Fruit fly (Drosophila melanogaster) whole organism, embryonic: ENCODE data around the gene CG16813.

Experiments
- Adf1 ChIP-seq: fragments of 200-800 bp; sonication (Bioruptor generic); IDR thresholded peaks from 2 replicates; pipeline ENCODE4 v1.3.6; 2022; ENCODE audit warnings: missing biosample characterization, missing genetic modification characterization
- CG10209 ChIP-seq: fragments of 200-800 bp; sonication (Bioruptor generic); optimal IDR thresholded peaks from 3 replicates; lab custom pipeline; 2017; ENCODE audit warnings: missing biosample characterization, mild to moderate bottlenecking, missing genetic modification characterization, missing genetic modification reagents
- CG10543 ChIP-seq: fragments of 200-800 bp; sonication (Bioruptor generic); optimal IDR thresholded peaks from 3 replicates; lab custom pipeline; 2017; ENCODE audit warnings: missing biosample characterization, mild to moderate bottlenecking, missing genetic modification characterization, moderate library complexity
- CG10654 ChIP-seq: fragments of 200-800 bp; sonication (Bioruptor generic); optimal IDR thresholded peaks from 2 replicates; lab custom pipeline; 2016; ENCODE audit warnings: missing biosample characterization, missing genetic modification characterization
- CG11247 ChIP-seq: fragments of 200-800 bp; sonication (Bioruptor generic); IDR thresholded peaks from 2 replicates; pipeline ENCODE4 v1.3.6; 2022; ENCODE audit warnings: missing biosample characterization, missing genetic modification characterization
- CG11695 ChIP-seq: fragments of 200-800 bp; sonication (Bioruptor generic); IDR thresholded peaks from 3 replicates; pipeline ENCODE4 v1.3.6; 2022; ENCODE audit warnings: missing biosample characterization, missing genetic modification characterization
- CG13287 ChIP-seq: fragments of 200-800 bp; sonication (Bioruptor generic); IDR thresholded peaks from 2 replicates; pipeline ENCODE4 v1.3.6; 2022; ENCODE audit warnings: missing biosample characterization, missing genetic modification characterization; ENCODE audit not compliant: partially characterized antibody
- CG13424 ChIP-seq: fragments of 200-800 bp; sonication (Bioruptor generic); optimal IDR thresholded peaks from 2 replicates; lab custom pipeline; 2019; ENCODE audit warnings: missing biosample characterization, mild to moderate bottlenecking, missing genetic modification characterization, moderate library complexity
- CG13775 ChIP-seq: fragments of 200-800 bp; sonication (Bioruptor generic); optimal IDR thresholded peaks from 3 replicates; lab custom pipeline; 2017; ENCODE audit warnings: missing biosample characterization, mild to moderate bottlenecking, missing genetic modification characterization
- CG14860 ChIP-seq: fragments of 200-800 bp; sonication (Bioruptor generic); IDR thresholded peaks from 3 replicates; pipeline ENCODE4 v1.3.6; 2022; ENCODE audit warnings: missing biosample characterization, missing genetic modification characterization; ENCODE audit not compliant: partially characterized antibody
- CG16813 ChIP-seq: fragments of 200-800 bp; sonication (Bioruptor generic); IDR thresholded peaks from 3 replicates; pipeline ENCODE4 v1.3.6; 2022; ENCODE audit warnings: missing biosample characterization, missing genetic modification characterization; ENCODE audit not compliant: partially characterized antibody
- CG17361 ChIP-seq: fragments of 200-800 bp; sonication (Bioruptor generic); IDR thresholded peaks from 3 replicates; pipeline ENCODE4 v1.3.6; 2022; ENCODE audit warnings: missing biosample characterization, missing genetic modification characterization
- CG17385 ChIP-seq: fragments of 200-800 bp; sonication (Bioruptor generic); optimal IDR thresholded peaks from 3 replicates; lab custom pipeline; 2018; ENCODE audit warnings: missing biosample characterization, mild to moderate bottlenecking, missing genetic modification characterization
- CG31365 ChIP-seq: fragments of 200-800 bp; sonication (Bioruptor generic); optimal IDR thresholded peaks from 2 replicates; lab custom pipeline; 2018; ENCODE audit warnings: missing biosample characterization, mild to moderate bottlenecking, missing genetic modification characterization
- CG6791 ChIP-seq: fragments of 200-800 bp; sonication (Bioruptor generic); IDR thresholded peaks from 3 replicates; pipeline ENCODE4 v1.3.6; 2022; ENCODE audit warnings: missing biosample characterization, missing genetic modification characterization; ENCODE audit not compliant: partially characterized antibody
- CG8290 ChIP-seq, 3 experiments: fragments of 200-800 bp; sonication (Bioruptor generic); optimal IDR thresholded peaks; 2 replicates each; lab custom pipeline; 2016 to 2019; ENCODE audit warnings: missing biosample characterization in 3 of 3, missing genetic modification characterization in 3 of 3, mild to moderate bottlenecking in 2 of 3, moderate library complexity in 1 of 3
- CG8765 ChIP-seq: fragments of 200-800 bp; sonication (Bioruptor generic); IDR thresholded peaks from 2 replicates; pipeline ENCODE4 v1.3.6; 2022; ENCODE audit warnings: missing biosample characterization, missing genetic modification characterization
- CG9817 ChIP-seq: fragments of 200-800 bp; sonication (Bioruptor generic); optimal IDR thresholded peaks from 2 replicates; lab custom pipeline; 2018; ENCODE audit warnings: missing biosample characterization, mild to moderate bottlenecking, missing genetic modification characterization, moderate library complexity
- CkIIα-i1 ChIP-seq: fragments of 200-800 bp; sonication (Bioruptor generic); IDR thresholded peaks from 2 replicates; pipeline ENCODE4 v1.3.6; 2022; ENCODE audit warnings: missing biosample characterization, missing genetic modification characterization
- D19B ChIP-seq: fragments of 200-800 bp; sonication (Bioruptor generic); optimal IDR thresholded peaks from 2 replicates; lab custom pipeline; 2017; ENCODE audit warnings: missing biosample characterization, mild to moderate bottlenecking, missing genetic modification characterization
- Dbx ChIP-seq: fragments of 200-800 bp; sonication (Bioruptor generic); IDR thresholded peaks from 3 replicates; pipeline ENCODE4 v1.3.6; 2022; ENCODE audit warnings: missing biosample characterization, missing genetic modification characterization
- Dll ChIP-seq: fragments of 200-800 bp; sonication (Bioruptor generic); IDR thresholded peaks from 4 replicates; pipeline ENCODE4 v1.3.6; 2022; ENCODE audit warnings: missing biosample characterization, missing genetic modification characterization; ENCODE audit not compliant: partially characterized antibody
- H2.0 ChIP-seq: fragments of 200-800 bp; sonication (Bioruptor generic); IDR thresholded peaks from 2 replicates; pipeline ENCODE4 v1.3.6; 2022; ENCODE audit warnings: missing biosample characterization, missing genetic modification characterization
- Med ChIP-seq: fragments of 200-800 bp; sonication (Bioruptor generic); peaks from one replicate; lab custom pipeline; 2016; ENCODE audit warnings: missing biosample characterization, missing genetic modification characterization, mild to moderate bottlenecking, inconsistent platforms, moderate library complexity
- NfI ChIP-seq: fragments of 200-800 bp; sonication (Bioruptor generic); optimal IDR thresholded peaks from 3 replicates; lab custom pipeline; 2018; ENCODE audit warnings: missing biosample characterization, mild to moderate bottlenecking, missing genetic modification characterization, moderate library complexity
- Sry-δ ChIP-seq: fragments of 200-800 bp; sonication (Bioruptor generic); optimal IDR thresholded peaks from 2 replicates; lab custom pipeline; 2016; ENCODE audit warnings: missing biosample characterization, missing genetic modification characterization
- Trl ChIP-seq, 3 experiments: fragments of >200 bp in 2 of 3; fragments of 200-800 bp in 1 of 3; sonication (Bioruptor generic) in 1 of 3; optimal IDR thresholded peaks; 2 replicates in 1 of 3; 3 replicates in 2 of 3; lab custom pipeline; 2016 to 2017; ENCODE audit warnings: missing biosample characterization in 1 of 3, missing genetic modification characterization in 1 of 3
- az2 ChIP-seq: fragments of 200-800 bp; sonication (Bioruptor generic); optimal IDR thresholded peaks from 3 replicates; lab custom pipeline; 2016; ENCODE audit warnings: missing biosample characterization, missing genetic modification characterization
- br ChIP-seq: fragments of >200 bp; optimal IDR thresholded peaks from 2 replicates; lab custom pipeline; 2017
- cg ChIP-seq: fragments of 200-800 bp; sonication (Bioruptor generic); optimal IDR thresholded peaks from 3 replicates; lab custom pipeline; 2019; ENCODE audit warnings: missing biosample characterization, mild to moderate bottlenecking, missing genetic modification characterization, moderate library complexity
- chif ChIP-seq, 2 experiments: fragments of 200-800 bp; sonication (Bioruptor generic); optimal IDR thresholded peaks; 3 replicates each; lab custom pipeline; 2016; ENCODE audit warnings: missing biosample characterization in 2 of 2, missing genetic modification characterization in 2 of 2
- chinmo ChIP-seq: fragments of 200-800 bp; sonication (Bioruptor generic); IDR thresholded peaks from 4 replicates; pipeline ENCODE4 v1.3.6; 2022; ENCODE audit warnings: missing biosample characterization, missing genetic modification characterization; ENCODE audit not compliant: partially characterized antibody
- dysf ChIP-seq: fragments of 200-800 bp; sonication (Bioruptor generic); IDR thresholded peaks from 3 replicates; pipeline ENCODE4 v1.3.6; 2022; ENCODE audit warnings: missing biosample characterization, missing genetic modification characterization
- en ChIP-seq: fragments of 200-800 bp; sonication (Bioruptor generic); optimal IDR thresholded peaks from 2 replicates; lab custom pipeline; 2016; ENCODE audit warnings: missing biosample characterization, missing genetic modification characterization
- fd96Cb ChIP-seq: fragments of 200-800 bp; sonication (Bioruptor generic); optimal IDR thresholded peaks from 2 replicates; lab custom pipeline; 2018; ENCODE audit warnings: missing biosample characterization, mild to moderate bottlenecking, missing genetic modification characterization, moderate library complexity
- fru ChIP-seq: fragments of >200 bp; optimal IDR thresholded peaks from 2 replicates; lab custom pipeline; 2017
- ham ChIP-seq: fragments of 200-800 bp; sonication (Bioruptor generic); IDR thresholded peaks from 2 replicates; pipeline ENCODE4 v1.3.6; 2022; ENCODE audit warnings: missing biosample characterization, missing genetic modification characterization
- jing ChIP-seq: fragments of 200-800 bp; sonication (Bioruptor generic); optimal IDR thresholded peaks from 2 replicates; lab custom pipeline; 2018; ENCODE audit warnings: missing biosample characterization, mild to moderate bottlenecking, missing genetic modification characterization
- oc ChIP-seq: fragments of 200-800 bp; sonication (Bioruptor generic); optimal IDR thresholded peaks from 2 replicates; lab custom pipeline; 2018; ENCODE audit warnings: missing biosample characterization, mild to moderate bottlenecking, missing genetic modification characterization, moderate library complexity
- scrt ChIP-seq: fragments of 200-800 bp; sonication (Bioruptor generic); optimal IDR thresholded peaks from 2 replicates; lab custom pipeline; 2018; ENCODE audit warnings: missing biosample characterization, mild to moderate bottlenecking, missing genetic modification characterization, moderate library complexity
- sd ChIP-seq: fragments of 200-800 bp; sonication (Bioruptor generic); optimal IDR thresholded peaks from 3 replicates; lab custom pipeline; 2018; ENCODE audit warnings: missing biosample characterization, mild to moderate bottlenecking, missing genetic modification characterization, moderate library complexity
- sens ChIP-seq: fragments of 200-800 bp; sonication (Bioruptor generic); peaks from one replicate; lab custom pipeline; 2016; ENCODE audit warnings: missing biosample characterization, missing genetic modification characterization
- seq ChIP-seq: fragments of 200-800 bp; sonication (Bioruptor generic); IDR thresholded peaks from 2 replicates; pipeline ENCODE4 v1.3.6; 2022; ENCODE audit warnings: missing biosample characterization, missing genetic modification characterization
- slbo ChIP-seq: fragments of 200-800 bp; sonication (Bioruptor generic); IDR thresholded peaks from 2 replicates; pipeline ENCODE4 v1.3.6; 2022; ENCODE audit warnings: missing biosample characterization, missing genetic modification characterization
- tin ChIP-seq: fragments of 200-800 bp; sonication (Bioruptor generic); optimal IDR thresholded peaks from 3 replicates; lab custom pipeline; 2016; ENCODE audit warnings: missing biosample characterization, missing genetic modification characterization
- toy ChIP-seq: fragments of 200-800 bp; sonication (Bioruptor generic); IDR thresholded peaks from 2 replicates; pipeline ENCODE4 v1.3.6; 2022; ENCODE audit warnings: missing biosample characterization, missing genetic modification characterization
- z ChIP-seq: fragments of 200-800 bp; sonication (Bioruptor generic); IDR thresholded peaks from 3 replicates; pipeline ENCODE4 v1.3.6; 2022; ENCODE audit warnings: missing biosample characterization, missing genetic modification characterization
- zf30C ChIP-seq: fragments of 200-800 bp; sonication (Bioruptor generic); optimal IDR thresholded peaks from 3 replicates; lab custom pipeline; 2018; ENCODE audit warnings: missing biosample characterization, mild to moderate bottlenecking, missing genetic modification characterization

Gene CG16813

dm6 chr2L:13258702-13259101 lies 31.4 kb downstream of the CG16813 start (continued):
- no peak for TF ChIP-seq CG17385 (GFP tag; lab: Kevin White, UChicago)
- no peak for TF ChIP-seq Adf1
- TF ChIP-seq seq (GFP tag; lab: Robert Waterston, UW), result 0 out of 2 replicates have a peak, but pooled peaks have one; percentile 19
- no peak for TF ChIP-seq CG6791 (GFP tag; lab: Robert Waterston, UW)
- no peak for TF ChIP-seq en (GFP tag; lab: Kevin White, UChicago)
- TF ChIP-seq CG17361 (GFP tag; lab: Robert Waterston, UW), result no peak
- no peak for TF ChIP-seq fru (lab: Kevin White, UChicago)
- TF ChIP-seq oc (tag; lab: Kevin White, UChicago), result no peak
- TF ChIP-seq Dbx (GFP tag; lab: Robert Waterston, UW), result no peak
- no peak for TF ChIP-seq CG31365 (tag; lab: Kevin White, UChicago)
- TF ChIP-seq chif (GFP tag; optimal IDR thresholded peaks at IDR 0.05; lab: Kevin White, UChicago), result no peak
- TF ChIP-seq tin (GFP tag; lab: Kevin White, UChicago), result no peak
- TF ChIP-seq Dll, result no peak
- TF ChIP-seq ham (GFP tag; lab: Robert Waterston, UW), result no peak
- peak; percentile 14 for TF ChIP-seq CG9817
- no peak for TF ChIP-seq Sry-δ
- TF ChIP-seq Trl (optimal IDR thresholded peaks at IDR 0.05; lab: Kevin White, UChicago), result no peak
- TF ChIP-seq Trl (GFP tag; optimal IDR thresholded peaks at IDR 0.05; lab: Kevin White, UChicago), result no peak
- TF ChIP-seq jing (GFP tag; lab: Kevin White, UChicago), result no peak
- no peak for TF ChIP-seq D19B (GFP tag; lab: Kevin White, UChicago)
- no peak for TF ChIP-seq zf30C (GFP tag; lab: Kevin White, UChicago)
- 0 out of 2 replicates have a peak, but pooled peaks have one; percentile 22 for TF ChIP-seq H2.0 (GFP tag; lab: Robert Waterston, UW)
- no peak for TF ChIP-seq br
- TF ChIP-seq slbo (GFP tag; lab: Robert Waterston, UW), result no peak

dm6 chr2L:13259643-13260042 lies 32.3 kb downstream of the CG16813 start, which contains the start of gene CG31730:
Gene CG31730 (minus strand): TSS chr2L:13259743.
- TF ChIP-seq NfI, result no peak
- 0 out of 4 replicates have a peak, but pooled peaks have one; percentile 35 for TF ChIP-seq chinmo (GFP tag; lab: Robert Waterston, UW)
- peak; percentile 13 for TF ChIP-seq sens (GFP tag; lab: Kevin White, UChicago)
- no peak for TF ChIP-seq CG10209 (GFP tag; lab: Kevin White, UChicago)
- TF ChIP-seq, all 482 proteins: peak for 2

dm6 chr2L:13260740-13261139 lies 33.4 kb downstream of the CG16813 start, which contains the start of gene CG44085:
Gene CG44085 (plus strand): TSS chr2L:13261008.
- TF ChIP-seq CG14860 (GFP tag; lab: Robert Waterston, UW) (no peak), br (no peak), CG10543 (GFP tag; lab: Kevin White, UChicago) (peak; percentile 44), CG10654 (GFP tag; lab: Kevin White, UChicago) (no peak), CG16813 (GFP tag; lab: Robert Waterston, UW) (no peak), CG11247 (GFP tag; lab: Robert Waterston, UW) (no peak), slbo (GFP tag; lab: Robert Waterston, UW) (no peak), CG13775 (GFP tag; lab: Kevin White, UChicago) (no peak), sd (tag; lab: Kevin White, UChicago) (peak; percentile 26), CG11695 (no peak), chinmo (GFP tag; lab: Robert Waterston, UW) (0 out of 4 replicates have a peak, but pooled peaks have one; percentile 9), az2 (GFP tag; lab: Kevin White, UChicago) (no peak), CG8290 (GFP tag; optimal IDR thresholded peaks at IDR 0.05; lab: Kevin White, UChicago) (no peak), CG8290 (tag; optimal IDR thresholded peaks at IDR 0.05; lab: Kevin White, UChicago) (no peak), scrt (GFP tag; lab: Kevin White, UChicago) (no peak), D19B (GFP tag; lab: Kevin White, UChicago) (no peak), CG8765 (GFP tag; lab: Robert Waterston, UW) (no peak), CG13287 (GFP tag; lab: Robert Waterston, UW) (no peak), CkIIα-i1 (GFP tag; lab: Robert Waterston, UW) (no peak), cg (GFP tag; lab: Kevin White, UChicago) (peak; percentile 52), fd96Cb (tag; lab: Kevin White, UChicago) (no peak), Med (GFP tag; lab: Kevin White, UChicago) (peak; percentile 53), toy (GFP tag; lab: Robert Waterston, UW) (no peak), CG13424 (tag; lab: Kevin White, UChicago) (no peak), dysf (no peak), z (0 out of 3 replicates have a peak, but pooled peaks have one; percentile 40)
